Fruit fly (Drosophila melanogaster) whole organism, embryonic: ENCODE results near the gene Paris.
A peak's percentile ranks its signal among the peaks of the same experiment; 100 is the strongest.

Experiments
- Adf1 ChIP-seq: fragments of 200-800 bp; sonication (Bioruptor generic); IDR thresholded peaks from 2 replicates; pipeline ENCODE4 v1.3.6; 2022; ENCODE audit warnings: missing biosample characterization, missing genetic modification characterization
- Awh ChIP-seq: fragments of 200-800 bp; sonication (Bioruptor generic); IDR thresholded peaks from 2 replicates; pipeline ENCODE4, ENCODE4 v1.3.6; 2022; ENCODE audit warnings: missing biosample characterization, missing genetic modification characterization
- Blimp-1 ChIP-seq: fragments of 200-800 bp; sonication (Bioruptor generic); optimal IDR thresholded peaks from 3 replicates; lab custom pipeline; 2018; ENCODE audit warnings: missing biosample characterization, missing genetic modification characterization, mild to moderate bottlenecking, moderate library complexity, missing genetic modification reagents
- CG14441 ChIP-seq: fragments of 200-800 bp; sonication (Bioruptor generic); IDR thresholded peaks from 2 replicates; pipeline ENCODE4 v1.3.6; 2022; ENCODE audit warnings: missing biosample characterization, missing genetic modification characterization
- CG15011 ChIP-seq: fragments of 200-800 bp; sonication (Bioruptor generic); optimal IDR thresholded peaks from 3 replicates; lab custom pipeline; 2018; ENCODE audit warnings: missing biosample characterization, mild to moderate bottlenecking, missing genetic modification characterization
- CG17802 ChIP-seq: fragments of 200-800 bp; sonication (Bioruptor generic); optimal IDR thresholded peaks from 2 replicates; lab custom pipeline; 2018; ENCODE audit warnings: missing biosample characterization, mild to moderate bottlenecking, missing genetic modification characterization, moderate library complexity
- CG17912 ChIP-seq: fragments of 200-800 bp; sonication (Bioruptor generic); optimal IDR thresholded peaks from 2 replicates; lab custom pipeline; 2018; ENCODE audit warnings: missing biosample characterization, mild to moderate bottlenecking, missing genetic modification characterization
- CG18262 ChIP-seq: fragments of 200-800 bp; optimal IDR thresholded peaks from 3 replicates; lab custom pipeline; 2019; ENCODE audit warnings: missing biosample characterization, mild to moderate bottlenecking, missing genetic modification characterization, moderate library complexity
- CG30431 ChIP-seq: fragments of 200-800 bp; sonication (Bioruptor generic); optimal IDR thresholded peaks from 2 replicates; lab custom pipeline; 2017; ENCODE audit warnings: missing biosample characterization, missing genetic modification characterization
- CG32767 ChIP-seq: fragments of 200-800 bp; sonication (Bioruptor generic); IDR thresholded peaks from 2 replicates; pipeline ENCODE4 v1.3.6; 2022; ENCODE audit warnings: missing biosample characterization, missing genetic modification characterization
- CG33213 ChIP-seq: fragments of 200-800 bp; sonication (Bioruptor generic); optimal IDR thresholded peaks from 3 replicates; lab custom pipeline; 2016; ENCODE audit warnings: missing biosample characterization, missing genetic modification characterization
- CG3407 ChIP-seq: fragments of 200-800 bp; sonication (Bioruptor generic); optimal IDR thresholded peaks from 2 replicates; lab custom pipeline; 2018; ENCODE audit warnings: missing biosample characterization, mild to moderate bottlenecking, missing genetic modification characterization
- CG34224 ChIP-seq: fragments of 200-800 bp; sonication (Bioruptor generic); IDR thresholded peaks from 3 replicates; pipeline ENCODE4 v1.3.6; 2022; ENCODE audit warnings: missing biosample characterization, missing genetic modification characterization; ENCODE audit not compliant: partially characterized antibody
- CG34376 ChIP-seq: fragments of 200-800 bp; sonication (Bioruptor generic); optimal IDR thresholded peaks from 2 replicates; lab custom pipeline; 2018; ENCODE audit warnings: missing biosample characterization, mild to moderate bottlenecking, missing genetic modification characterization
- CG4730 ChIP-seq: fragments of 200-800 bp; sonication (Bioruptor generic); IDR thresholded peaks from 2 replicates; pipeline ENCODE4 v1.3.6; 2022; ENCODE audit warnings: missing biosample characterization, missing genetic modification characterization
- CG5953 ChIP-seq: fragments of 200-800 bp; sonication (Bioruptor generic); IDR thresholded peaks from 2 replicates; pipeline ENCODE4 v1.3.6; 2022; ENCODE audit warnings: missing biosample characterization, missing genetic modification characterization
- CG7987 ChIP-seq: fragments of 200-800 bp; sonication (Bioruptor generic); optimal IDR thresholded peaks from 2 replicates; lab custom pipeline; 2018; ENCODE audit warnings: missing biosample characterization, mild to moderate bottlenecking, missing genetic modification characterization, moderate library complexity
- CG9797 ChIP-seq: fragments of 200-800 bp; sonication (Bioruptor generic); optimal IDR thresholded peaks from 3 replicates; lab custom pipeline; 2018; ENCODE audit warnings: missing biosample characterization, mild to moderate bottlenecking, missing genetic modification characterization
- CG9932 ChIP-seq: fragments of 200-800 bp; sonication (Bioruptor generic); IDR thresholded peaks from 2 replicates; pipeline ENCODE4 v1.3.6; 2022; ENCODE audit warnings: missing biosample characterization, missing genetic modification characterization
- CTCF ChIP-seq: fragments of 200-800 bp; sonication (Bioruptor generic); optimal IDR thresholded peaks from 2 replicates; lab custom pipeline; 2017; ENCODE audit warnings: missing biosample characterization, mild to moderate bottlenecking, missing genetic modification characterization, moderate library complexity
- D19A ChIP-seq: fragments of 200-800 bp; optimal IDR thresholded peaks from 3 replicates; lab custom pipeline; 2019; ENCODE audit warnings: missing biosample characterization, mild to moderate bottlenecking, missing genetic modification characterization, moderate library complexity
- Drgx ChIP-seq: fragments of 200-800 bp; sonication (Bioruptor generic); IDR thresholded peaks from 2 replicates; pipeline ENCODE4 v1.3.6; 2022; ENCODE audit warnings: missing biosample characterization, missing genetic modification characterization
- Fer2 ChIP-seq: fragments of 200-800 bp; sonication (Bioruptor generic); optimal IDR thresholded peaks from 2 replicates; lab custom pipeline; 2018; ENCODE audit warnings: missing biosample characterization, mild to moderate bottlenecking, missing genetic modification characterization, moderate library complexity
- Gsc ChIP-seq: fragments of 200-800 bp; sonication (Bioruptor generic); IDR thresholded peaks from 2 replicates; pipeline ENCODE4 v1.3.6; 2022; ENCODE audit warnings: missing biosample characterization, missing genetic modification characterization
- H15 ChIP-seq: fragments of 200-800 bp; sonication (Bioruptor generic); IDR thresholded peaks from 3 replicates; pipeline ENCODE4 v1.3.6; 2022; ENCODE audit warnings: missing biosample characterization, missing genetic modification characterization
- Lpt ChIP-seq: fragments of >200 bp; optimal IDR thresholded peaks from 2 replicates; lab custom pipeline; 2018; ENCODE audit warnings: missing biosample characterization, missing genetic modification characterization
- Max ChIP-seq: fragments of 200-800 bp; sonication (Bioruptor generic); optimal IDR thresholded peaks from 2 replicates; lab custom pipeline; 2016; ENCODE audit warnings: missing biosample characterization, mild to moderate bottlenecking, missing genetic modification characterization
- Ptx1 ChIP-seq: fragments of 200-800 bp; sonication (Bioruptor generic); IDR thresholded peaks from 2 replicates; pipeline ENCODE4 v1.3.6; 2022; ENCODE audit warnings: missing biosample characterization, missing genetic modification characterization
- TFAM ChIP-seq: fragments of 200-800 bp; sonication (Bioruptor generic); optimal IDR thresholded peaks from 2 replicates; lab custom pipeline; 2017; ENCODE audit warnings: missing biosample characterization, missing genetic modification characterization, inconsistent platforms
- Vsx1 ChIP-seq: fragments of 200-800 bp; sonication (Bioruptor generic); optimal IDR thresholded peaks from 2 replicates; lab custom pipeline; 2017; ENCODE audit warnings: missing biosample characterization, mild to moderate bottlenecking, missing genetic modification characterization, missing genetic modification reagents
- cad ChIP-seq: fragments of >200 bp; optimal IDR thresholded peaks from 2 replicates; lab custom pipeline; 2017; ENCODE audit warnings: missing biosample characterization, missing genetic modification characterization
- dimm ChIP-seq: fragments of 200-800 bp; sonication (Bioruptor generic); IDR thresholded peaks from 2 replicates; pipeline ENCODE4 v1.3.6; 2022; ENCODE audit warnings: missing biosample characterization, missing genetic modification characterization
- fd102C ChIP-seq: fragments of 200-800 bp; sonication (Bioruptor generic); optimal IDR thresholded peaks from 2 replicates; lab custom pipeline; 2018; ENCODE audit warnings: missing biosample characterization, mild to moderate bottlenecking, missing genetic modification characterization, moderate library complexity
- fd64A ChIP-seq: fragments of 200-800 bp; sonication (Bioruptor generic); optimal IDR thresholded peaks from 3 replicates; lab custom pipeline; 2018; ENCODE audit warnings: missing biosample characterization, mild to moderate bottlenecking, missing genetic modification characterization
- gce ChIP-seq: fragments of 200-800 bp; sonication (Bioruptor generic); IDR thresholded peaks from 3 replicates; pipeline ENCODE4 v1.3.6; 2022; ENCODE audit warnings: missing biosample characterization, missing genetic modification characterization
- gcm ChIP-seq: fragments of 200-800 bp; sonication (Bioruptor generic); optimal IDR thresholded peaks from 2 replicates; lab custom pipeline; 2019; ENCODE audit warnings: missing biosample characterization, mild to moderate bottlenecking, missing genetic modification characterization, moderate library complexity
- gem ChIP-seq: fragments of 200-800 bp; sonication (Bioruptor generic); optimal IDR thresholded peaks from 2 replicates; lab custom pipeline; 2019; ENCODE audit warnings: missing biosample characterization, mild to moderate bottlenecking, missing genetic modification characterization, moderate library complexity
- grn ChIP-seq: fragments of 200-800 bp; sonication (Bioruptor generic); optimal IDR thresholded peaks from 3 replicates; lab custom pipeline; 2017; ENCODE audit warnings: missing biosample characterization, missing genetic modification characterization
- onecut ChIP-seq: fragments of 200-800 bp; sonication (Bioruptor generic); IDR thresholded peaks from 2 replicates; pipeline ENCODE4 v1.3.6; 2022; ENCODE audit warnings: missing biosample characterization, missing genetic modification characterization
- otp ChIP-seq: fragments of 200-800 bp; sonication (Bioruptor generic); IDR thresholded peaks from 3 replicates; pipeline ENCODE4, ENCODE4 v1.3.6; 2022; ENCODE audit warnings: missing biosample characterization, missing genetic modification characterization
- psq ChIP-seq: fragments of 200-800 bp; sonication (Bioruptor generic); optimal IDR thresholded peaks from 2 replicates; lab custom pipeline; 2017; ENCODE audit warnings: missing biosample characterization, missing genetic modification characterization
- sc ChIP-seq, 3 experiments: fragments of >200 bp in 2 of 3; fragments of 200-800 bp in 1 of 3; sonication (Bioruptor generic) in 1 of 3; optimal IDR thresholded peaks; 2 replicates in 2 of 3; 3 replicates in 1 of 3; lab custom pipeline; 2017; ENCODE audit warnings: mild to moderate bottlenecking in 1 of 3, missing biosample characterization in 1 of 3, missing genetic modification characterization in 1 of 3, missing genetic modification reagents in 1 of 3
- seq ChIP-seq: fragments of 200-800 bp; sonication (Bioruptor generic); IDR thresholded peaks from 2 replicates; pipeline ENCODE4 v1.3.6; 2022; ENCODE audit warnings: missing biosample characterization, missing genetic modification characterization
- sim ChIP-seq: fragments of 200-800 bp; sonication (Bioruptor generic); IDR thresholded peaks from 2 replicates; pipeline ENCODE4 v1.3.6; 2022; ENCODE audit warnings: missing biosample characterization, missing genetic modification characterization
- sr ChIP-seq: fragments of 200-800 bp; sonication (Bioruptor generic); IDR thresholded peaks from 3 replicates; pipeline ENCODE4 v1.3.6; 2022; ENCODE audit warnings: missing biosample characterization, missing genetic modification characterization
- ssp ChIP-seq: fragments of 200-800 bp; sonication (Bioruptor generic); IDR thresholded peaks from 2 replicates; pipeline ENCODE4 v1.3.6; 2022; ENCODE audit warnings: missing biosample characterization, missing genetic modification characterization
- tin ChIP-seq: fragments of 200-800 bp; sonication (Bioruptor generic); optimal IDR thresholded peaks from 3 replicates; lab custom pipeline; 2016; ENCODE audit warnings: missing biosample characterization, missing genetic modification characterization
- toy ChIP-seq: fragments of 200-800 bp; sonication (Bioruptor generic); IDR thresholded peaks from 2 replicates; pipeline ENCODE4 v1.3.6; 2022; ENCODE audit warnings: missing biosample characterization, missing genetic modification characterization
- trem ChIP-seq: fragments of 200-800 bp; optimal IDR thresholded peaks from 3 replicates; lab custom pipeline; 2019; ENCODE audit warnings: missing biosample characterization, mild to moderate bottlenecking, missing genetic modification characterization, moderate library complexity
- unc-4 ChIP-seq: fragments of 200-800 bp; sonication (Bioruptor generic); IDR thresholded peaks from 2 replicates; pipeline ENCODE4 v1.3.6; 2022; ENCODE audit warnings: missing biosample characterization, missing genetic modification characterization; ENCODE audit not compliant: partially characterized antibody
- yki ChIP-seq: fragments of >200 bp; optimal IDR thresholded peaks from 3 replicates; lab custom pipeline; 2018
- zen2 ChIP-seq: fragments of 200-800 bp; sonication (Bioruptor generic); IDR thresholded peaks from 3 replicates; pipeline ENCODE4 v1.3.6; 2022; ENCODE audit warnings: missing biosample characterization, missing genetic modification characterization; ENCODE audit not compliant: partially characterized antibody

Paris gene

dm6 chr2L:4417982-4418381, 45.4 kb upstream of the Paris start (continued):
- TF ChIP-seq Lpt (no peak), fd64A (GFP tag; lab: Kevin White, UChicago) (no peak), Drgx (GFP tag; lab: Robert Waterston, UW) (no peak), onecut (GFP tag; lab: Robert Waterston, UW) (peak; percentile 33; the same call in 1 of the 2 replicates), CG34224 (GFP tag; lab: Robert Waterston, UW) (no peak), Fer2 (tag; lab: Kevin White, UChicago) (no peak), CG33213 (GFP tag; lab: Kevin White, UChicago) (no peak), CG34376 (GFP tag; lab: Kevin White, UChicago) (no peak), D19A (no peak), gem (tag; lab: Kevin White, UChicago) (no peak), toy (GFP tag; lab: Robert Waterston, UW) (no peak), Gsc (no peak), psq (GFP tag; lab: Kevin White, UChicago) (no peak), sr (GFP tag; lab: Robert Waterston, UW) (peak; percentile 59; the same call in 1 of the 3 replicates), CTCF (peak; percentile 94), CG9797 (GFP tag; lab: Kevin White, UChicago) (no peak), Awh (GFP tag; lab: Robert Waterston, UW) (0 out of 2 replicates have a peak, but pooled peaks have one; percentile 20), Adf1 (no peak), CG4730 (no peak), CG15011 (no peak), tin (peak; percentile 18), CG32767 (GFP tag; lab: Robert Waterston, UW) (no peak), zen2 (no peak), Max (GFP tag; lab: Kevin White, UChicago) (no peak), sim (no peak), CG14441 (GFP tag; lab: Robert Waterston, UW) (peak; percentile 42; the same call in 1 of the 2 replicates), yki (lab: Kevin White, UChicago) (no peak), CG17912 (no peak), Vsx1 (GFP tag; lab: Kevin White, UChicago) (no peak), sc (optimal IDR thresholded peaks at IDR 0.05; lab: Kevin White, UChicago) (no peak), sc (GFP tag; optimal IDR thresholded peaks at IDR 0.05; lab: Kevin White, UChicago) (no peak), gcm (no peak), trem (tag; lab: Kevin White, UChicago) (no peak), unc-4 (no peak), Ptx1 (peak; percentile 39; the same call in 1 of the 2 replicates), CG30431 (GFP tag; lab: Kevin White, UChicago) (no peak), CG17802 (tag; lab: Kevin White, UChicago) (no peak), TFAM (no peak), CG18262 (tag; lab: Kevin White, UChicago) (no peak), fd102C (GFP tag; lab: Kevin White, UChicago) (no peak), dimm (GFP tag; lab: Robert Waterston, UW) (0 out of 2 replicates have a peak, but pooled peaks have one; percentile 33), seq (no peak), CG3407 (GFP tag; lab: Kevin White, UChicago) (no peak), CG9932 (0 out of 2 replicates have a peak, but pooled peaks have one; percentile 16), CG5953 (GFP tag; lab: Robert Waterston, UW) (no peak), H15 (GFP tag; lab: Robert Waterston, UW) (no peak), cad (GFP tag; lab: Kevin White, UChicago) (no peak), CG7987 (GFP tag; lab: Kevin White, UChicago) (no peak), ssp (0 out of 2 replicates have a peak, but pooled peaks have one; percentile 22), gce (GFP tag; lab: Robert Waterston, UW) (no peak), grn (no peak), Blimp-1 (peak; percentile 11), otp (0 out of 3 replicates have a peak, but pooled peaks have one; percentile 42)
